Worm (Caenorhabditis elegans) whole organism, early embryonic: ENCODE results near the gene AC8.3.
"Not testable (repeated sequence)": the region's sequence is repeated elsewhere in the genome, so short reads cannot be mapped to it uniquely, and the experiment has no call there.

ENCODE experiments used
- B0310.2 ChIP-seq: sonication (generic microtip); optimal IDR thresholded peaks from 2 replicates; lab custom pipeline; 2016; ENCODE audit warnings: mild to moderate bottlenecking, missing genetic modification characterization, missing compliant biosample characterization
- F13C5.2 ChIP-seq: sonication (generic microtip); optimal IDR thresholded peaks from 2 replicates; lab custom pipeline; 2017; ENCODE audit warnings: mild to moderate bottlenecking, missing genetic modification characterization, inconsistent platforms, missing compliant biosample characterization
- aly-1 ChIP-seq: sonication (generic microtip); optimal IDR thresholded peaks from 2 replicates; lab custom pipeline; 2016; ENCODE audit warnings: missing genetic modification characterization, missing compliant biosample characterization
- ama-1 ChIP-seq: fragments of 150-350 bp; optimal IDR thresholded peaks from 2 replicates; lab custom pipeline; 2014
- ceh-13 ChIP-seq: fragments of 200-800 bp; sonication (Bioruptor generic); optimal IDR thresholded peaks from 2 replicates; lab custom pipeline; 2018; ENCODE audit warnings: mild to moderate bottlenecking, missing genetic modification characterization, missing compliant biosample characterization
- ceh-36 ChIP-seq: sonication (generic microtip); optimal IDR thresholded peaks from 2 replicates; lab custom pipeline; 2016; ENCODE audit warnings: missing genetic modification characterization, inconsistent platforms, missing compliant biosample characterization
- ets-7 ChIP-seq: sonication (generic microtip); optimal IDR thresholded peaks from 2 replicates; lab custom pipeline; 2016; ENCODE audit warnings: missing genotype, missing genetic modification characterization, missing compliant biosample characterization
- flt-1 ChIP-seq: fragments of 200-800 bp; sonication (Bioruptor generic); IDR thresholded peaks from 2 replicates; pipeline ENCODE4 v1.3.6; 2022; ENCODE audit warnings: missing genetic modification characterization, missing compliant biosample characterization
- hmbx-1 ChIP-seq: sonication (generic microtip); optimal IDR thresholded peaks from 2 replicates; lab custom pipeline; 2016; ENCODE audit warnings: mild to moderate bottlenecking, missing genetic modification characterization, missing compliant biosample characterization
- hmg-4 ChIP-seq: fragments of 200-800 bp; sonication (Bioruptor generic); optimal IDR thresholded peaks from 2 replicates; lab custom pipeline; 2018; ENCODE audit warnings: mild to moderate bottlenecking, missing genetic modification characterization, missing compliant biosample characterization
- hnd-1 ChIP-seq: sonication (generic microtip); optimal IDR thresholded peaks from 2 replicates; lab custom pipeline; 2016; ENCODE audit warnings: missing genetic modification characterization, missing compliant biosample characterization
- pes-1 ChIP-seq: fragments of 200-800 bp; sonication (Bioruptor generic); IDR thresholded peaks from 2 replicates; pipeline ENCODE4 v1.3.6; 2022; ENCODE audit warnings: missing genetic modification reagents, missing genetic modification characterization, missing compliant biosample characterization
- scrt-1 ChIP-seq: fragments of 200-800 bp; sonication (Bioruptor generic); IDR thresholded peaks from 2 replicates; pipeline ENCODE4 v1.3.6; 2022; ENCODE audit warnings: missing genetic modification characterization, missing compliant biosample characterization
- sea-1 ChIP-seq: fragments of 200-800 bp; sonication (Bioruptor generic); conservative IDR thresholded peaks from 2 replicates; pipeline ENCODE4 v1.3.6; 2022; ENCODE audit warnings: missing genetic modification characterization, missing compliant biosample characterization
- tbx-11 ChIP-seq: fragments of 200-800 bp; sonication (Bioruptor generic); IDR thresholded peaks from 2 replicates; pipeline ENCODE4 v1.3.6; 2022; ENCODE audit warnings: missing genetic modification characterization, missing compliant biosample characterization
- tbx-37 ChIP-seq: fragments of 200-800 bp; sonication (Bioruptor generic); conservative IDR thresholded peaks from 2 replicates; pipeline ENCODE4 v1.3.6; 2022; ENCODE audit warnings: missing genetic modification reagents, missing genetic modification characterization, missing compliant biosample characterization
- tra-4 ChIP-seq: sonication (generic microtip); optimal IDR thresholded peaks from 2 replicates; lab custom pipeline; 2017; ENCODE audit warnings: missing genetic modification characterization, missing compliant biosample characterization

AC8.3 gene

DNA sequence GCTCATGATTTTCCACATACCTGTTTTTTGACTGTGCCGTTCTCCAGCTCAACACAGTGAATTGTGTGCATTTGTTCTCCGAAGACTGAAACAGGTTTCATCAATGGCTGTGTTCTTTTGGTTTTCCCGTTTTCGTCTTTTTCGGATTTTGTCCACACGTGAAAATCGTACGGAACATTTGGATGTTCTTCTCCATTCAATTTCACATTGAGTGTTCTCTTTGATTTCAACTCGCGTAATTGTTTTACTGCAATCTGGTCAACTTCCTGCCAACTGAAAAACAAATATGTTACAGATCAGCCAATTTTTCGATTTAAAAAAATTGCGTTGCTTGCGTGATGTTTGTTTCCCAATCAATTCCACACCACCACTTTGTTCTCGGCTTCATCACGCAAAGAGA lies at the start of gene AC8.3:
Gene AC8.3, minus strand, starts transcription at position 101 of the 400 bp plus-strand sequence.
- TF ChIP-seq hmbx-1 (tag; lab: Kevin White, UChicago); scrt-1 (GFP tag; lab: Robert Waterston, UW); F13C5.2 (tag; lab: Kevin White, UChicago): not testable (repeated sequence)

DNA sequence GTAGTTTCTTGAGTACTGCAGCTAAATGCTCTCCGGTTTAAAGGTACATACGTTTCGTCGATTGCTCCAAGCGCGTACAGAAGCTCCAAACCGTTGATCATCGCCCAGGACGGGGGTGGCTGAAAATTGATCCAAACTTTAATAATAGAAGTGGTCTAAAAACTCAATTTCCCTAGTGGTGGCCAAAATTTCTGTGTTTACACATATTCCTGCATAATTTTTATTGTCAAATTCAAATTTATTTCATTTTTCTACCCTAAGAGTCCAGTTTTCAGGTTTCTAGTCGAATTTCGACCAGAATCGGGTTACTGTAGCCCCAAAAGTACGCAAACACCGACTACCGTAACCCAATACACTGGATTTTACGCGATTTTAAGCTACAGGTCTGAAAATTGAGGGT lies 44.6 kb upstream of the AC8.3 start, which contains the start of gene Y108F1.5:
Gene Y108F1.5, minus strand, starts transcription at position 101 of the 400 bp plus-strand sequence.
- not testable (repeated sequence) for TF ChIP-seq aly-1 (tag; lab: Kevin White, UChicago); ceh-13 (GFP tag; lab: Kevin White, UChicago); flt-1 (GFP tag; lab: Robert Waterston, UW)

DNA sequence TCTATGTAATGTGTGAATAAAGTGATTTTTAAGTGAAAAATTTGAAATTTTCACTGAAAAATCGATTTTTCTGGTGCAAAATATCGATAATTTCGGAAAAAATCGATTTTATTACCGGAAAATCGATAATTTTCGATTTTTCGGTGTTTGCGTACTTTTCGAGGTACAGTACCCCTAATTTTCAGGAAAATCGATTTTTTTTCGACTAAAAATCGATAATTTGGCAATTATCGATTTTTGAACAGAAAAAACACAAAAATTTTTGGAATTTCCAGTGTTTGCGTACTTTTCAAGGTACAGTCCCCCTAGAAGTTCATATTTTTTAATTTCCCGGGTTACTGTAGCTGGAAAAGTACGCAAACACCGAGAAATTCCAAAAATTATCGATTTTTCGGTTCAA lies 42.2 kb upstream of the AC8.3 start:
- TF ChIP-seq flt-1 (GFP tag; lab: Robert Waterston, UW): no peak
- no peak for TF ChIP-seq pes-1
- TF ChIP-seq scrt-1 (GFP tag; lab: Robert Waterston, UW): no peak
- no peak for TF ChIP-seq sea-1 (GFP tag; lab: Robert Waterston, UW)
- TF ChIP-seq tbx-37 (GFP tag; lab: Robert Waterston, UW): no peak
- TF ChIP-seq aly-1 (tag; lab: Kevin White, UChicago): no peak
- TF ChIP-seq tra-4 (tag; lab: Kevin White, UChicago): no peak

DNA sequence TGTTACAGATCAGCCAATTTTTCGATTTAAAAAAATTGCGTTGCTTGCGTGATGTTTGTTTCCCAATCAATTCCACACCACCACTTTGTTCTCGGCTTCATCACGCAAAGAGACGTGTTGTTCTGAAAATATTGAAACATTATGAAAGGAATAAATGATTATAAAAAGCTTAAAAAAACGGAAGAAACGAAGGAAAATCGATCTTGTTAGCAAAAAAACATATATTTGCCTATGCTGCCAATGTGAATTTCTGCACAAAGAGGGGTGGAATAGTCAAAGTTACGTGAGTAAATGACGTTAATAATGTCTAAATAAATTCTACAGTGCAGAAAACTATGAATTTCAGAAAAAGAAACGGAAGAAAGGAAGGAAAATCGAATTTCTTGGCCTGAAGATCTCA lies 9.8 kb upstream of the AC8.3 start, which contains the start of gene AC8.10:
Gene AC8.10, minus strand, starts transcription at position 101 of the 400 bp plus-strand sequence.
- not testable (repeated sequence) for TF ChIP-seq sea-1 (GFP tag; lab: Robert Waterston, UW); F13C5.2 (tag; lab: Kevin White, UChicago); scrt-1 (GFP tag; lab: Robert Waterston, UW)

DNA sequence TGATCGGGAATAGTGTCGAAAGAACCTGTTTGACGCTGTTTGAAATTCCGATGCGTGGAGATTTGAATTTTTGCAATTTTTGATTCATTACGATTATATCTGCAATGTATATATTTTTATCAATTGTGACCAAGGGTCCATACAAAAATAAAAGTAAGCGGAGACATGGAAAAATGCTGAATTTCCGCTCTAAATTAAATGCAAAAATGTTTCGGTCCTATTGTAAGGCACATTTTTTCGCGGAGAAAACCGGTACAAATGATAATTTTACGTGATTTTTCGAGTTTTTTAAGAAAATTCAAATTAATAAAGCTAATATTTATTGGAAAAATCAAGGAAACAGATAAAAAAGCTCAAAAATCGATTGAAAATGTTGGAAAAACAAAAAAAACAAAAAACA lies 13.8 kb downstream of the AC8.3 start, which contains the start of gene set-28:
Gene set-28, minus strand, starts transcription at position 101 of the 400 bp plus-strand sequence.
- not testable (repeated sequence) for TF ChIP-seq scrt-1 (GFP tag; lab: Robert Waterston, UW); tbx-11; ceh-13 (GFP tag; lab: Kevin White, UChicago)

DNA sequence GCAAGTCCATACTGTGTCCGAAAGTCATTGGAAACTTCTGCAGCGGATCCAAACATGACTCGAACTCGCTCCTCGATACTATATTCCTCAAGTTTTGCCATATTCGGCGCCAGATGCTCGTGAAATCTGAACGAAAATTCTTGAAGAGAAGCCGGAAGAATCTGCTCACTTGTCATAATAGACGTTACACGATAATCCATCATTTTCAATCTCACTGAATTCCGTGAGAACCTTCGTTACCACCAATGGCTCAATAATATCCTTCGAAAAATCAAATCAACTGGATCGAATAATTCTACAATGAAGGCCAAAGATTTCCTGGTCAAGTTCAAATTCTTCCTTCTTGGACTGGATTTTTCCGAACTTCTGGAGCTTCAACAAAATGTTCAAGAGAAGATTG lies 18.1 kb downstream of the AC8.3 start, which contains the start of gene Y73B3B.1:
Gene Y73B3B.1, minus strand, starts transcription at position 101 of the 400 bp plus-strand sequence.
- TF ChIP-seq tra-4 (tag; lab: Kevin White, UChicago); tbx-37 (GFP tag; lab: Robert Waterston, UW); scrt-1 (GFP tag; lab: Robert Waterston, UW): not testable (repeated sequence)

DNA sequence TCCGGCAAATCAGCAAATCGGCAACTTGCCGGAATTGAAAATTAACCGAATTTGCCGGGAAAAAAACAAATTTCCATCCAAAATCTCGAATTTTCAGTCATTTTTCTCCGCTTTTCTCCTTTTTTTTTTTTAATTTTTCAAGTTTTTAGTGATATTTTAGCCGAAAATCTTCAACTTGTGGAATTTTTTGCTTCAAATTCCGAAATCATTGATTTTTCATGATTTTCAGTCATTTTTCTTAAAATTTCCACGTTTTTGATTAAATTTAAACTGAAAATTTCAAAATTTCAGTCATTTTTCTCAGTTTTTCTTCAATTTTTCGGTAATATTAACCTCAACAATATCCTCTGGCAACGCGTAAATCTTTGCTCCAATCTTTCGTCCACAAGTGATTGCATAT lies 19.6 kb downstream of the AC8.3 start, which contains the start of gene Y73B3B.3:
Gene Y73B3B.3, plus strand, starts transcription at position 301 of the 400 bp plus-strand sequence.
- TF ChIP-seq F13C5.2 (tag; lab: Kevin White, UChicago); ceh-36 (tag; lab: Kevin White, UChicago); hmg-4 (GFP tag; lab: Kevin White, UChicago): not testable (repeated sequence)

DNA sequence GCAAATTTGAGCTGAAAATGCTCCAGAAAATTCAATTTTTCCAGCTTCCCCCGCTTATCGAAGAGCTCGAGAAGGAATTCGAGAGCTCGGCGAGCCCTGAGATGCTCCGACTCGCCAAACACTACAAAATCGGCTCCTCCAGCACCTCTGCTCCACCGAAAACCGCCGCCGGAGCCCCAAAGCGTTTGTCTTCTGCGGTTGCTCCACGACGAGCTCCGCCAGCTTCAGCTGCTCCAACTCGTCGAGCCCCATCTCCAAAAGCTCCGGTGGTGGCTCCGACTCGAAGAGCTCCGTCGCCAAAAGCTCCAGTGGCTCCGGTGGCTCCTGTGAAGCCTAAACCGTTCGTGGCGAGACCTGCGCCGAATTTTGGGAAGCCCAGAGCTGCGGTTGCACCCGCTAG lies 32.9 kb downstream of the AC8.3 start:
- TF ChIP-seq flt-1 (GFP tag; lab: Robert Waterston, UW) (no peak), ceh-36 (tag; lab: Kevin White, UChicago) (no peak), ama-1 (lab: Kevin White, UChicago) (no peak), aly-1 (tag; lab: Kevin White, UChicago) (no peak), F13C5.2 (tag; lab: Kevin White, UChicago) (no peak), B0310.2 (no peak), scrt-1 (GFP tag; lab: Robert Waterston, UW) (no peak), tra-4 (tag; lab: Kevin White, UChicago) (no peak), hnd-1 (tag; lab: Kevin White, UChicago) (no peak), hmg-4 (GFP tag; lab: Kevin White, UChicago) (no peak), sea-1 (GFP tag; lab: Robert Waterston, UW) (no peak), tbx-37 (GFP tag; lab: Robert Waterston, UW) (no peak), ets-7 (tag; lab: Kevin White, UChicago) (no peak)

DNA sequence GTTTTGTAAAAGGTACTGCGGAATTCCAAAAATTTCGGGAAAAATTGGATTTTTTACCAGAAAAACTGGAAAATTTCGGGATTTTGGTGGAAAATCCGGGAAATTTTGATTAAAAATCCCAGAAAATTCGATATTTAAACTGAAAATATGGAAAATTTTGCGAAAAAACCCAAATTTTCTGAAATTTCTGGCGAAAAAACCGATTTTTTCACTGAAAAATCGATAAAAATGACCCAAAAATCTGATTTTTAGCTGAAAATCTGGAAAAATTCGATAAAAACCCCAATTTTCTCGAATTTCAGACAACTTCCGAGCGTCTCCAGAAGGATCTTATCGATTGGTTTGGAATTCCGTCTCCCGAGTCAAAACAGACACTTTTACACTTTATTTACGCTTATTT lies 36.7 kb downstream of the AC8.3 start, which contains the start of gene T08D2.8:
Gene T08D2.8, plus strand, starts transcription at position 301 of the 400 bp plus-strand sequence.
- TF ChIP-seq flt-1 (GFP tag; lab: Robert Waterston, UW) (no peak), tbx-11 (no peak)
